Worm (Caenorhabditis elegans): ENCODE measurements around the gene K01H12.4.

The K01H12.4 gene

DNA sequence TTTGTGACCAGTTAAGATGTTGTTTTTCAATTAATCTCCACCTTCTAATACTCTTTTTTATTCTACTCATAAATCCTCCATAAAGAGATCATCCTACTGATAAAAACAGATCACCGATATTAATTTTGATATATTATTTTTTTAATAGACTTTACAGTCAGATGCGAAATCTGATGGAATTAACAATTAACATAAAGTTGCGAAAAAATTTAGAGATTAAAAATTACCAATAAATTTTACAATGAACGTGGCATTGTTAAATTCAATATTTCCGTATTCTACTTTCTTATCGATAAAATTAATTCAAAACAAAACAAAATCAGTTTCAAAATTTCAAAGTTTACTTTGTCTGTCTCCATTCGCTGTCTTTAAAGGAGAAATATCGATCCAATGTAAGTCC lies at the start of gene K01H12.4:
K01H12.4 (plus strand) TSS at position 301 of the 400 bp plus-strand sequence.
- TF ChIP-seq isw-1 (GFP tag; IDR thresholded peaks at IDR 0.05) (no peak), snpc-4 (tag; optimal IDR thresholded peaks at IDR 0.05) (no peak), unc-62 (GFP tag; optimal IDR thresholded peaks at IDR 0.05) (no peak), dpl-1 (GFP tag; optimal IDR thresholded peaks at IDR 0.05) (no peak), sox-4 (tag; optimal IDR thresholded peaks at IDR 0.05) (no peak), F16B12.6 (tag; optimal IDR thresholded peaks at IDR 0.05) (no peak), nhr-47 (tag; optimal IDR thresholded peaks at IDR 0.05) (no peak)

DNA sequence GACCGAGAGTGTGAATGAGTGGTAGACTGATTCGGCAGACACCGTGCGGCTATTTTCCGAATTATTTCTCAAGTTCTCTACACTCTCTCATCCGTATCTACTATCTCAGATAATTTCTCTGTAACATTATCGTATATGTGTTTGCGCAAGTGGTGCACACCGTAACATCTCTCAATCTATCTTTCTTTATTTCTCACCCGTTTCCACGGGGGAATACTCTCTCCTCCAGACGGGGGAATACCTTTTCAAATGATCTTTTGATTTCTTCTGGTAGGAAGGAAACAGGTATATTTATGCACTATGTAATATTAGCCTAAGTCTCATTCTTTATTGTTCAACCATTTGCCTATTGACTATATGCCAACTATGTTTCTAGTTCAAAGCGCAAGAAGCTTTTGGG lies 45.8 kb upstream of the K01H12.4 start:
- TF ChIP-seq lin-14 (GFP tag; optimal IDR thresholded peaks at IDR 0.05), result peak; percentile 11
- no peak for TF ChIP-seq ama-1 (optimal IDR thresholded peaks at IDR 0.05)
- TF ChIP-seq lin-39 (tag; optimal IDR thresholded peaks at IDR 0.05), result no peak
- TF ChIP-seq alr-1 (tag; optimal IDR thresholded peaks at IDR 0.05; ENCODE audit: borderline replicate concordance), result no peak
- no peak for TF ChIP-seq F16B12.6 (tag; optimal IDR thresholded peaks at IDR 0.05)
- TF ChIP-seq C16A3.4 (tag; optimal IDR thresholded peaks at IDR 0.05), result no peak
- no peak for TF ChIP-seq blmp-1 (tag; optimal IDR thresholded peaks at IDR 0.05)
- no peak for TF ChIP-seq unc-62 (GFP tag; optimal IDR thresholded peaks at IDR 0.05)
- no peak for TF ChIP-seq ztf-11 (tag; optimal IDR thresholded peaks at IDR 0.05)
- TF ChIP-seq unc-30 (tag; optimal IDR thresholded peaks at IDR 0.05), result no peak
- TF ChIP-seq elt-2 (tag; optimal IDR thresholded peaks at IDR 0.05), result peak; percentile 4
- TF ChIP-seq mdl-1 (tag; optimal IDR thresholded peaks at IDR 0.05), result no peak
- no peak for TF ChIP-seq nhr-19 (GFP tag; conservative IDR thresholded peaks at IDR 0.05)
- peak; percentile 0 for TF ChIP-seq nhr-47 (tag; optimal IDR thresholded peaks at IDR 0.05)
- no peak for TF ChIP-seq xbp-1 (tag; optimal IDR thresholded peaks at IDR 0.05)
- peak in 1 of 2 experiments; percentile 10 for TF ChIP-seq lsy-2 (tag; optimal IDR thresholded peaks at IDR 0.05)
- no peak for TF ChIP-seq mef-2 (tag; optimal IDR thresholded peaks at IDR 0.05)
- no peak for TF ChIP-seq zip-4 (GFP tag; optimal IDR thresholded peaks at IDR 0.05)
- TF ChIP-seq mep-1 (tag; optimal IDR thresholded peaks at IDR 0.05), result peak; percentile 17
- TF ChIP-seq egl-13 (tag; optimal IDR thresholded peaks at IDR 0.05), result no peak
- TF ChIP-seq ztf-4 (tag; optimal IDR thresholded peaks at IDR 0.05), result no peak
- no peak for TF ChIP-seq egl-27 (tag; optimal IDR thresholded peaks at IDR 0.05)
- TF ChIP-seq sup-37 (GFP tag; optimal IDR thresholded peaks at IDR 0.05), result no peak
- no peak for TF ChIP-seq ceh-88 (GFP tag; IDR thresholded peaks at IDR 0.05)
- no peak for TF ChIP-seq elt-3 (tag; optimal IDR thresholded peaks at IDR 0.05)
- peak; percentile 73 for TF ChIP-seq nhr-85 (tag)
- no peak for TF ChIP-seq sptf-1 (tag; optimal IDR thresholded peaks at IDR 0.05)

DNA sequence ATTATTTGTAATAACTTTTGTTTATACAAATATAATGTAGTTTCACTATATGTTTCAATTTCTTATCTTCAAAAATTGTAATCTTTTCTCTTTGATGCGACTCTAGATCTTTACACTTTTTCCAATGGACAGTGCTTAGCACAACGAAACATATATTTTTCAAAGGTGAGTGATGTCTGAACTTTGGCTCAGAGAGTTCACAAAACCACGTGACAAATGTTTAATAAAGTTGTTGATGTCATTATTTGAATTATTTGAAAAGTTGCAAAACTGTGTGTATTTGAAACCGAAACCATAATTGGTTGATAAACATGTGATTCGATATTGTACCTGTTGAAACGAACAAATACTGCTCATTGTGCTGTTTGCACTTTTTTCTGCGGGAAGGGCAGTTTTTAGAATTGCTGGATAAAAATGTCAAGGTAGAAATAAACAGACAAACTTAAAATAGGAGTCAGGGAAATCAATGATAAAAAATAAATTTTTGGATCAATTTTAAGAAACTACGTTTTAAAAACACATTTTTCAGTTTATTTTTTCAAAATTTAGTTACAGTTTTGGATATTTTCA lies 44.7 kb upstream of the K01H12.4 start:
- no peak for TF ChIP-seq lin-39 (tag; optimal IDR thresholded peaks at IDR 0.05)
- peak in 1 of 2 experiments; percentile 31 for TF ChIP-seq mdl-1 (tag; optimal IDR thresholded peaks at IDR 0.05)
- no peak for TF ChIP-seq nhr-28 (tag; optimal IDR thresholded peaks at IDR 0.05)
- no peak for TF ChIP-seq lin-13 (GFP tag; optimal IDR thresholded peaks at IDR 0.05)
- no peak for TF ChIP-seq unc-130 (tag; optimal IDR thresholded peaks at IDR 0.05)
- no peak for TF ChIP-seq rnt-1 (tag; optimal IDR thresholded peaks at IDR 0.05)
- TF ChIP-seq vab-15 (tag; optimal IDR thresholded peaks at IDR 0.05), result no peak
- no peak for TF ChIP-seq ama-1 (optimal IDR thresholded peaks at IDR 0.05)
- TF ChIP-seq elt-2 (tag; optimal IDR thresholded peaks at IDR 0.05), result peak; percentile 65
- peak; percentile 64 for TF ChIP-seq nhr-71 (tag; optimal IDR thresholded peaks at IDR 0.05)
- no peak for TF ChIP-seq ztf-4 (tag; optimal IDR thresholded peaks at IDR 0.05)
- no peak for TF ChIP-seq nhr-11 (tag; optimal IDR thresholded peaks at IDR 0.05)
- no peak for TF ChIP-seq unc-86 (tag; optimal IDR thresholded peaks at IDR 0.05)
- no peak for TF ChIP-seq tlp-1 (tag; optimal IDR thresholded peaks at IDR 0.05)
- peak; percentile 23 for TF ChIP-seq snu-23 (GFP tag; optimal IDR thresholded peaks at IDR 0.05)
- TF ChIP-seq nhr-20 (tag; optimal IDR thresholded peaks at IDR 0.05), result peak; percentile 77
- TF ChIP-seq lin-14 (GFP tag; optimal IDR thresholded peaks at IDR 0.05), result peak; percentile 46
- TF ChIP-seq dsc-1 (tag; optimal IDR thresholded peaks at IDR 0.05), result no peak
- no peak for TF ChIP-seq nhr-84 (tag; optimal IDR thresholded peaks at IDR 0.05)
- TF ChIP-seq nhr-77 (tag; optimal IDR thresholded peaks at IDR 0.05), result no peak
- no peak for TF ChIP-seq efl-1 (optimal IDR thresholded peaks at IDR 0.05)
- peak in 1 of 2 experiments; percentile 56 for TF ChIP-seq efl-1 (GFP tag; optimal IDR thresholded peaks at IDR 0.05 in 1 of 2)
- no peak for TF ChIP-seq skn-1 (tag; optimal IDR thresholded peaks at IDR 0.05)
- TF ChIP-seq F16B12.6 (tag; optimal IDR thresholded peaks at IDR 0.05), result no peak
- no peak for TF ChIP-seq nhr-90 (tag; optimal IDR thresholded peaks at IDR 0.05; ENCODE audit: poor library complexity)
- TF ChIP-seq nhr-19 (GFP tag; conservative IDR thresholded peaks at IDR 0.05), result peak; percentile 10; the same call in 1 of the 2 replicates
- no peak for TF ChIP-seq Y116A8C.19 (tag; optimal IDR thresholded peaks at IDR 0.05; ENCODE audit: borderline replicate concordance)

Data from whole organism, L1 larva.